Fruit fly (Drosophila melanogaster) Kc167 (cell line): ENCODE results near the gene CG7156.

Experiments
- Myc ChIP-seq: fragments of >200 bp; optimal IDR thresholded peaks from 2 replicates; lab custom pipeline; 2017; ENCODE audit warnings: missing external identifiers
- h ChIP-seq: fragments of >200 bp; optimal IDR thresholded peaks from 3 replicates; lab custom pipeline; 2018; ENCODE audit warnings: missing external identifiers

- no peak for TF ChIP-seq Myc (lab: Kevin White, UChicago)
- no peak for TF ChIP-seq h
Measured at dm6 chr3R:18228713-18229222, 13.2 kb downstream of the CG7156 start.
